Worm (Caenorhabditis elegans) whole organism, young adult: ENCODE data around the gene C11G10.1.

ENCODE experiments used
- B0261.1 ChIP-seq: sonication (generic microtip); optimal IDR thresholded peaks from 2 replicates; lab custom pipeline; 2016; ENCODE audit warnings: mild to moderate bottlenecking, missing genetic modification characterization, moderate library complexity, missing compliant biosample characterization
- B0336.3 ChIP-seq: fragments of 200-800 bp; sonication (Bioruptor generic); IDR thresholded peaks from 2 replicates; pipeline ENCODE4 v1.3.6; 2022; ENCODE audit warnings: missing genetic modification characterization, missing compliant biosample characterization
- F10E7.11 ChIP-seq: sonication (generic microtip); optimal IDR thresholded peaks from 2 replicates; lab custom pipeline; 2017; ENCODE audit warnings: mild to moderate bottlenecking, missing genetic modification characterization, moderate library complexity, missing compliant biosample characterization
- F23B12.7 ChIP-seq: sonication (generic microtip); optimal IDR thresholded peaks from 2 replicates; lab custom pipeline; 2017; ENCODE audit warnings: missing genetic modification characterization, mild to moderate bottlenecking, missing compliant biosample characterization, antibody characterized with exemption, moderate library complexity; ENCODE audit not compliant: insufficient read depth
- F39B2.1 ChIP-seq: fragments of 200-800 bp; sonication (Bioruptor generic); IDR thresholded peaks from 2 replicates; pipeline ENCODE4 v1.3.6; 2022; ENCODE audit warnings: missing genetic modification reagents, missing genetic modification characterization, missing compliant biosample characterization
- F57C9.4 ChIP-seq: sonication (generic microtip); optimal IDR thresholded peaks from 2 replicates; lab custom pipeline; 2017; ENCODE audit warnings: mild to moderate bottlenecking, missing genetic modification characterization, missing compliant biosample characterization
- T26A5.8 ChIP-seq: sonication (generic microtip); optimal IDR thresholded peaks from 2 replicates; lab custom pipeline; 2016; ENCODE audit warnings: missing genetic modification characterization, missing compliant biosample characterization
- Y53G8AR.9 ChIP-seq: fragments of 200-800 bp; sonication (Bioruptor generic); conservative IDR thresholded peaks from 2 replicates; pipeline ENCODE4 v1.3.6; 2022; ENCODE audit warnings: missing genetic modification reagents, missing genetic modification characterization, missing compliant biosample characterization
- Y56A3A.18 ChIP-seq: fragments of 200-800 bp; sonication (Bioruptor generic); IDR thresholded peaks from 2 replicates; pipeline ENCODE4 v1.3.6; 2022; ENCODE audit warnings: missing genetic modification reagents, missing genetic modification characterization, missing compliant biosample characterization
- Y95B8A.8 ChIP-seq: fragments of 200-800 bp; sonication (Bioruptor generic); IDR thresholded peaks from 2 replicates; pipeline ENCODE4 v1.3.6; 2022; ENCODE audit warnings: missing genetic modification reagents, missing genetic modification characterization, missing compliant biosample characterization
- akir-1 ChIP-seq: fragments of 200-800 bp; sonication (Bioruptor generic); optimal IDR thresholded peaks from 2 replicates; lab custom pipeline; 2018; ENCODE audit warnings: mild to moderate bottlenecking, missing genetic modification characterization, moderate library complexity, missing compliant biosample characterization
- aptf-2 ChIP-seq: fragments of 200-800 bp; sonication (Bioruptor generic); conservative IDR thresholded peaks from 2 replicates; pipeline ENCODE4 v1.3.6; 2022; ENCODE audit warnings: missing genetic modification reagents, missing genetic modification characterization, missing compliant biosample characterization
- athp-1 ChIP-seq: sonication (generic microtip); optimal IDR thresholded peaks from 2 replicates; lab custom pipeline; 2017; ENCODE audit warnings: mild to moderate bottlenecking, missing genetic modification characterization, missing compliant biosample characterization
- attf-6 ChIP-seq: fragments of 200-800 bp; sonication (Bioruptor generic); IDR thresholded peaks from 2 replicates; pipeline ENCODE4 v1.3.6; 2022; ENCODE audit warnings: missing genetic modification reagents, missing genetic modification characterization, missing compliant biosample characterization
- bed-1 ChIP-seq: fragments of 200-800 bp; sonication (Bioruptor generic); IDR thresholded peaks from 2 replicates; pipeline ENCODE4 v1.3.6; 2022; ENCODE audit warnings: missing genetic modification reagents, missing genetic modification characterization, missing compliant biosample characterization
- cebp-1 ChIP-seq, 2 experiments: fragments of 200-800 bp in 1 of 2; sonication (Bioruptor generic) in 1 of 2; sonication (generic microtip) in 1 of 2; IDR thresholded peaks in 1 of 2; optimal IDR thresholded peaks in 1 of 2; 2 replicates each; pipeline versions ENCODE4 v1.3.6 to Lab custom; 2017 to 2022; ENCODE audit warnings: missing compliant biosample characterization in 2 of 2, missing genetic modification characterization in 2 of 2, mild to moderate bottlenecking in 1 of 2, missing genetic modification reagents in 1 of 2, moderate library complexity in 1 of 2
- ceh-79 ChIP-seq: sonication (generic microtip); optimal IDR thresholded peaks from 2 replicates; lab custom pipeline; 2017; ENCODE audit warnings: mild to moderate bottlenecking, missing genetic modification characterization, missing compliant biosample characterization
- die-1 ChIP-seq: sonication (generic microtip); optimal IDR thresholded peaks from 2 replicates; lab custom pipeline; 2016; ENCODE audit warnings: missing genotype, mild to moderate bottlenecking, missing genetic modification characterization, missing compliant biosample characterization
- dox-1 ChIP-seq: fragments of 200-800 bp; sonication (Bioruptor generic); IDR thresholded peaks from 2 replicates; pipeline ENCODE4 v1.3.6; 2022; ENCODE audit warnings: missing genetic modification reagents, missing genetic modification characterization, missing compliant biosample characterization
- dpff-1 ChIP-seq: sonication (generic microtip); optimal IDR thresholded peaks from 2 replicates; lab custom pipeline; 2017; ENCODE audit warnings: mild to moderate bottlenecking, missing genetic modification characterization, missing compliant biosample characterization
- dpl-1 ChIP-seq: fragments of 150-350 bp; optimal IDR thresholded peaks from 2 replicates; lab custom pipeline; 2014; ENCODE audit warnings: missing biosample characterization, missing genetic modification reagents, missing genetic modification characterization
- efl-1 ChIP-seq: fragments of 150-350 bp; optimal IDR thresholded peaks from 2 replicates; lab custom pipeline; 2014; ENCODE audit warnings: missing biosample characterization, missing genetic modification reagents, missing genetic modification characterization
- fkh-3 ChIP-seq: sonication (generic microtip); optimal IDR thresholded peaks from 2 replicates; lab custom pipeline; 2016; ENCODE audit warnings: mild to moderate bottlenecking, missing genetic modification characterization, missing compliant biosample characterization
- hlh-12 ChIP-seq: sonication (generic microtip); optimal IDR thresholded peaks from 2 replicates; lab custom pipeline; 2016; ENCODE audit warnings: missing genetic modification characterization, missing compliant biosample characterization
- hmg-1.2 ChIP-seq: fragments of 200-800 bp; sonication (Bioruptor generic); IDR thresholded peaks from 2 replicates; pipeline ENCODE4 v1.3.6; 2022; ENCODE audit warnings: missing genetic modification reagents, missing genetic modification characterization, missing compliant biosample characterization
- hrde-1 ChIP-seq: sonication (generic microtip); optimal IDR thresholded peaks from 2 replicates; lab custom pipeline; 2016; ENCODE audit warnings: missing genetic modification characterization, mild to moderate bottlenecking, missing compliant biosample characterization, moderate library complexity, missing genotype, missing genetic modification reagents, borderline replicate concordance
- lin-40 ChIP-seq: sonication (generic microtip); optimal IDR thresholded peaks from 2 replicates; lab custom pipeline; 2016; ENCODE audit warnings: missing genetic modification characterization, mild to moderate bottlenecking, missing compliant biosample characterization, missing genotype, missing genetic modification reagents
- lin-54 ChIP-seq: fragments of 200-800 bp; sonication (Bioruptor generic); optimal IDR thresholded peaks from 2 replicates; lab custom pipeline; 2018; ENCODE audit warnings: mild to moderate bottlenecking, missing genetic modification characterization, missing compliant biosample characterization
- madf-10 ChIP-seq: sonication (generic microtip); optimal IDR thresholded peaks from 2 replicates; lab custom pipeline; 2016; ENCODE audit warnings: mild to moderate bottlenecking, missing genetic modification characterization, missing compliant biosample characterization
- madf-3 ChIP-seq: fragments of 200-800 bp; sonication (Bioruptor generic); IDR thresholded peaks from 2 replicates; pipeline ENCODE4 v1.3.6; 2022; ENCODE audit warnings: missing genetic modification reagents, missing genetic modification characterization, missing compliant biosample characterization
- madf-8 ChIP-seq: fragments of 200-800 bp; sonication (Bioruptor generic); conservative IDR thresholded peaks from 2 replicates; pipeline ENCODE4 v1.3.6; 2022; ENCODE audit warnings: missing genetic modification reagents, missing genetic modification characterization, missing compliant biosample characterization
- mcd-1 ChIP-seq: fragments of 200-800 bp; sonication (Bioruptor generic); IDR thresholded peaks from 2 replicates; pipeline ENCODE4 v1.3.6; 2022; ENCODE audit warnings: missing genetic modification reagents, missing genetic modification characterization, missing compliant biosample characterization
- nfya-1 ChIP-seq: sonication (generic microtip); optimal IDR thresholded peaks from 2 replicates; lab custom pipeline; 2017; ENCODE audit warnings: antibody characterized with exemption, missing compliant biosample characterization, missing genetic modification characterization, borderline replicate concordance; ENCODE audit not compliant: insufficient read depth
- nfya-2 ChIP-seq: fragments of 200-800 bp; sonication (Bioruptor generic); IDR thresholded peaks from 2 replicates; pipeline ENCODE4 v1.3.6; 2022; ENCODE audit warnings: missing genetic modification reagents, missing genetic modification characterization, missing compliant biosample characterization
- nhr-179 ChIP-seq: sonication (generic microtip); optimal IDR thresholded peaks from 2 replicates; lab custom pipeline; 2016; ENCODE audit warnings: mild to moderate bottlenecking, missing genetic modification characterization, missing compliant biosample characterization
- pbrm-1 ChIP-seq: fragments of 200-800 bp; sonication (Bioruptor generic); IDR thresholded peaks from 2 replicates; pipeline ENCODE4 v1.3.6; 2022; ENCODE audit warnings: missing genetic modification reagents, missing genetic modification characterization, missing compliant biosample characterization
- sdz-38 ChIP-seq: sonication (generic microtip); optimal IDR thresholded peaks from 2 replicates; lab custom pipeline; 2016; ENCODE audit warnings: missing genotype, missing genetic modification characterization, missing compliant biosample characterization
- snpc-1.3 ChIP-seq: sonication (generic microtip); optimal IDR thresholded peaks from 2 replicates; lab custom pipeline; 2017; ENCODE audit warnings: missing genetic modification characterization, mild to moderate bottlenecking, missing compliant biosample characterization, antibody characterized with exemption, moderate library complexity, missing genotype, missing genetic modification reagents; ENCODE audit not compliant: insufficient read depth
- snpc-3.4 ChIP-seq: sonication (generic microtip); optimal IDR thresholded peaks from 2 replicates; lab custom pipeline; 2017; ENCODE audit warnings: missing genetic modification characterization, mild to moderate bottlenecking, missing compliant biosample characterization, antibody characterized with exemption, moderate library complexity, missing genotype, missing genetic modification reagents
- somi-1 ChIP-seq: fragments of 200-800 bp; sonication (Bioruptor generic); optimal IDR thresholded peaks from 2 replicates; lab custom pipeline; 2018; ENCODE audit warnings: mild to moderate bottlenecking, missing genetic modification characterization, missing compliant biosample characterization
- tbx-9 ChIP-seq: sonication (generic microtip); optimal IDR thresholded peaks from 2 replicates; lab custom pipeline; 2016; ENCODE audit warnings: borderline replicate concordance, missing genetic modification characterization, inconsistent platforms, missing compliant biosample characterization
- zfh-2 ChIP-seq: fragments of 200-800 bp; sonication (Bioruptor generic); conservative IDR thresholded peaks from 2 replicates; pipeline ENCODE4 v1.3.6; 2022; ENCODE audit warnings: missing genetic modification reagents, missing genetic modification characterization, missing compliant biosample characterization
- zim-3 ChIP-seq: sonication (generic microtip); optimal IDR thresholded peaks from 2 replicates; lab custom pipeline; 2017; ENCODE audit warnings: mild to moderate bottlenecking, missing genetic modification characterization, moderate library complexity, missing compliant biosample characterization
- ztf-22 ChIP-seq: fragments of 200-800 bp; sonication (Bioruptor generic); optimal IDR thresholded peaks from 2 replicates; lab custom pipeline; 2018; ENCODE audit warnings: mild to moderate bottlenecking, missing genetic modification characterization, moderate library complexity, missing compliant biosample characterization
- ztf-26 ChIP-seq: sonication (generic microtip); optimal IDR thresholded peaks from 2 replicates; lab custom pipeline; 2017; ENCODE audit warnings: missing genetic modification characterization, missing compliant biosample characterization
- ztf-6 ChIP-seq: fragments of 200-800 bp; sonication (Bioruptor generic); IDR thresholded peaks from 2 replicates; pipeline ENCODE4 v1.3.6; 2022; ENCODE audit warnings: missing genetic modification reagents, missing genetic modification characterization, missing compliant biosample characterization

C11G10.1 gene

ce11 chrX:15146415-15147210, 11.9 kb downstream of the C11G10.1 start (continued):
- no peak for TF ChIP-seq lin-54 (GFP tag; lab: Kevin White, UChicago)
- no peak for TF ChIP-seq sdz-38 (tag; lab: Kevin White, UChicago)
- TF ChIP-seq B0261.1 (tag; lab: Kevin White, UChicago): peak; percentile 82
- peak; percentile 60; the same call in 1 of the 2 replicates for TF ChIP-seq hmg-1.2 (GFP tag; lab: Robert Waterston, UW)
- TF ChIP-seq die-1 (tag; lab: Kevin White, UChicago): peak; percentile 84
- TF ChIP-seq madf-8: no peak
- 0 out of 2 replicates have a peak, but pooled peaks have one; percentile 47 for TF ChIP-seq Y95B8A.8
- TF ChIP-seq ztf-22 (GFP tag; lab: Kevin White, UChicago): no peak
- no peak for TF ChIP-seq tbx-9 (tag; lab: Kevin White, UChicago)
- TF ChIP-seq T26A5.8: no peak
- TF ChIP-seq madf-3 (GFP tag; lab: Robert Waterston, UW): no peak
- no peak for TF ChIP-seq nfya-2 (GFP tag; lab: Robert Waterston, UW)
- TF ChIP-seq zim-3 (tag; lab: Kevin White, UChicago): peak; percentile 40
- no peak for TF ChIP-seq mcd-1 (GFP tag; lab: Robert Waterston, UW)
- TF ChIP-seq nhr-179: no peak
- 0 out of 2 replicates have a peak, but pooled peaks have one; percentile 53 for TF ChIP-seq attf-6
- TF ChIP-seq F10E7.11 (tag; lab: Kevin White, UChicago): no peak
- peak; percentile 41 for TF ChIP-seq madf-10 (tag; lab: Kevin White, UChicago)
- peak; percentile 80 for TF ChIP-seq Y56A3A.18 (GFP tag; lab: Robert Waterston, UW)
- no peak for TF ChIP-seq hrde-1 (tag; lab: Kevin White, UChicago)
- TF ChIP-seq snpc-1.3 (tag; lab: Kevin White, UChicago): peak; percentile 70
- no peak for TF ChIP-seq bed-1 (GFP tag; lab: Robert Waterston, UW)
- TF ChIP-seq snpc-3.4 (tag; lab: Kevin White, UChicago): peak; percentile 86
- no peak for TF ChIP-seq zfh-2
- TF ChIP-seq lin-40 (tag; lab: Kevin White, UChicago): no peak
- no peak for TF ChIP-seq hlh-12
- no peak for TF ChIP-seq F23B12.7 (tag; lab: Kevin White, UChicago)
- TF ChIP-seq pbrm-1 (GFP tag; lab: Robert Waterston, UW): peak; percentile 74
- no peak for TF ChIP-seq F57C9.4 (tag; lab: Kevin White, UChicago)
- no peak for TF ChIP-seq somi-1
- TF ChIP-seq efl-1: no peak
- TF ChIP-seq aptf-2: no peak
- TF ChIP-seq athp-1 (tag; lab: Kevin White, UChicago): no peak
- no peak for TF ChIP-seq B0336.3 (GFP tag; lab: Robert Waterston, UW)
- TF ChIP-seq fkh-3 (tag; lab: Kevin White, UChicago): no peak
- no peak for TF ChIP-seq dpl-1 (GFP tag; lab: Kevin White, UChicago)
- TF ChIP-seq Y53G8AR.9 (GFP tag; lab: Robert Waterston, UW): no peak
- TF ChIP-seq cebp-1 (GFP tag; IDR thresholded peaks at IDR 0.05; lab: Robert Waterston, UW): no peak
- TF ChIP-seq cebp-1 (tag; optimal IDR thresholded peaks at IDR 0.05; lab: Kevin White, UChicago): no peak
- TF ChIP-seq dpff-1 (tag; lab: Kevin White, UChicago): no peak
- no peak for TF ChIP-seq nfya-1
- no peak for TF ChIP-seq ceh-79
- TF ChIP-seq F39B2.1 (GFP tag; lab: Robert Waterston, UW): no peak
- no peak for TF ChIP-seq akir-1 (GFP tag; lab: Kevin White, UChicago)
- TF ChIP-seq dox-1 (GFP tag; lab: Robert Waterston, UW): peak; percentile 65
- TF ChIP-seq ztf-26 (tag; lab: Kevin White, UChicago): no peak
- TF ChIP-seq ztf-6 (GFP tag; lab: Robert Waterston, UW): no peak
